Fruit fly (Drosophila melanogaster) whole organism, pupa: ENCODE data around the gene CG43251.

Experiments
- CG10348 ChIP-seq: fragments of 200-800 bp; sonication (Bioruptor generic); IDR thresholded peaks from 2 replicates; pipeline ENCODE4 v1.3.6; 2022; ENCODE audit warnings: missing biosample characterization, missing genetic modification characterization
- CG12605 ChIP-seq: fragments of 200-800 bp; sonication (Bioruptor generic); IDR thresholded peaks from 2 replicates; pipeline ENCODE4 v1.3.6; 2022; ENCODE audit warnings: missing biosample characterization, missing genetic modification characterization
- CG13204 ChIP-seq: fragments of 200-800 bp; sonication (Bioruptor generic); optimal IDR thresholded peaks from 2 replicates; lab custom pipeline; 2018; ENCODE audit warnings: missing biosample characterization, mild to moderate bottlenecking, missing genetic modification characterization, moderate library complexity
- CG14655 ChIP-seq: fragments of 200-800 bp; sonication (Bioruptor generic); optimal IDR thresholded peaks from 3 replicates; lab custom pipeline; 2017; ENCODE audit warnings: mild to moderate bottlenecking, missing biosample characterization, missing genetic modification reagents, missing genetic modification characterization
- CG15710 ChIP-seq: fragments of 200-800 bp; sonication (Bioruptor generic); optimal IDR thresholded peaks from 2 replicates; lab custom pipeline; 2018; ENCODE audit warnings: missing biosample characterization, mild to moderate bottlenecking, missing genetic modification characterization, moderate library complexity
- CG17806 ChIP-seq: fragments of 200-800 bp; sonication (Bioruptor generic); optimal IDR thresholded peaks from 2 replicates; lab custom pipeline; 2018; ENCODE audit warnings: missing biosample characterization, mild to moderate bottlenecking, missing genetic modification characterization, moderate library complexity
- CG32121 ChIP-seq: fragments of 200-800 bp; sonication (Bioruptor generic); IDR thresholded peaks from 2 replicates; pipeline ENCODE4 v1.3.6; 2022; ENCODE audit warnings: missing biosample characterization, missing genetic modification characterization
- CG34367 ChIP-seq: fragments of 200-800 bp; sonication (Bioruptor generic); optimal IDR thresholded peaks from 2 replicates; lab custom pipeline; 2018; ENCODE audit warnings: missing biosample characterization, mild to moderate bottlenecking, missing genetic modification characterization
- CG4496 ChIP-seq: fragments of 200-800 bp; sonication (Bioruptor generic); IDR thresholded peaks from 3 replicates; pipeline ENCODE4 v1.3.6; 2022; ENCODE audit warnings: missing biosample characterization, missing genetic modification characterization
- CG8159 ChIP-seq: fragments of 200-800 bp; sonication (Bioruptor generic); optimal IDR thresholded peaks from 3 replicates; lab custom pipeline; 2018; ENCODE audit warnings: missing biosample characterization, mild to moderate bottlenecking, missing genetic modification characterization, moderate library complexity
- CG8301 ChIP-seq: fragments of 200-800 bp; sonication (Bioruptor generic); optimal IDR thresholded peaks from 2 replicates; lab custom pipeline; 2018; ENCODE audit warnings: missing biosample characterization, mild to moderate bottlenecking, missing genetic modification characterization
- CG9948 ChIP-seq: fragments of 200-800 bp; sonication (Bioruptor generic); optimal IDR thresholded peaks from 2 replicates; lab custom pipeline; 2018; ENCODE audit warnings: missing biosample characterization, mild to moderate bottlenecking, missing genetic modification characterization, moderate library complexity
- D1 ChIP-seq: fragments of 200-800 bp; sonication (Bioruptor generic); optimal IDR thresholded peaks from 2 replicates; lab custom pipeline; 2018; ENCODE audit warnings: missing biosample characterization, mild to moderate bottlenecking, missing genetic modification characterization, moderate library complexity
- EcR ChIP-seq: fragments of 200-800 bp; sonication (Bioruptor generic); optimal IDR thresholded peaks from 3 replicates; lab custom pipeline; 2019; ENCODE audit warnings: missing biosample characterization, missing genetic modification characterization, mild to moderate bottlenecking, moderate library complexity, missing genetic modification reagents
- Ets98B ChIP-seq: fragments of 200-800 bp; sonication (Bioruptor generic); IDR thresholded peaks from 2 replicates; pipeline ENCODE4 v1.3.6; 2022; ENCODE audit warnings: missing biosample characterization, missing genetic modification characterization
- Pif1A ChIP-seq: fragments of 200-800 bp; sonication (Bioruptor generic); optimal IDR thresholded peaks from 3 replicates; lab custom pipeline; 2016; ENCODE audit warnings: missing biosample characterization, missing genetic modification characterization
- Pif1B ChIP-seq: fragments of 200-800 bp; sonication (Bioruptor generic); optimal IDR thresholded peaks from 3 replicates; lab custom pipeline; 2016; ENCODE audit warnings: missing biosample characterization, missing genetic modification characterization
- Snoo ChIP-seq: fragments of 200-800 bp; sonication (Bioruptor generic); optimal IDR thresholded peaks from 3 replicates; lab custom pipeline; 2017; ENCODE audit warnings: missing biosample characterization, mild to moderate bottlenecking, missing genetic modification characterization, inconsistent platforms
- fd96Ca ChIP-seq: fragments of 200-800 bp; sonication (Bioruptor generic); IDR thresholded peaks from 3 replicates; pipeline ENCODE4 v1.3.6; 2022; ENCODE audit warnings: missing biosample characterization, missing genetic modification characterization
- gl ChIP-seq: fragments of 200-800 bp; sonication (Bioruptor generic); optimal IDR thresholded peaks from 2 replicates; lab custom pipeline; 2018; ENCODE audit warnings: missing biosample characterization, mild to moderate bottlenecking, missing genetic modification characterization
- rn ChIP-seq: fragments of 200-800 bp; sonication (Bioruptor generic); IDR thresholded peaks from 2 replicates; pipeline ENCODE4 v1.3.6; 2022; ENCODE audit warnings: missing biosample characterization, missing genetic modification characterization

The CG43251 gene

DNA sequence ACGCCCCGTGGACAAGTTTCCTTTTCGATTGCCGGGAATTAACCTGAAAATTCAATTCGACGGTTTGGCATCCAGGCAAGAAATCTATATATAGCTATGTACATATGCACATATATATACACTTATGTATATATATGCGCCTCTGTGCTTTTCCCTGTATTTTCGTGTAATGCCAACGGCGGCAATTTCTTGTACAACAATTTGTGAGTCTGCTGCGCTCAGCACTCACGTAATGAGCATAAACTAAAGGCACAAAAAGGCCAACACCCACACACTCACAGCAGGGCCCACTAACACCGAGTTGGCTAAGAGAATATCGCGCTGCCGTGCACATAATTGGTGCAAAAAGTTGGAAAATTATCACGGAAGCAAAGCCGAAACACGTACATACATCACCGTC lies 2.8 kb downstream of the CG43251 start:
- no peak for TF ChIP-seq CG17806 (tag; lab: Kevin White, UChicago)
- TF ChIP-seq CG14655 = no peak
- no peak for TF ChIP-seq Pif1A
- TF ChIP-seq CG34367 (tag; lab: Kevin White, UChicago) = no peak
- no peak for TF ChIP-seq CG13204 (GFP tag; lab: Kevin White, UChicago)
- TF ChIP-seq Pif1B = no peak
- no peak for TF ChIP-seq fd96Ca
- TF ChIP-seq gl (tag; lab: Kevin White, UChicago) = no peak
- no peak for TF ChIP-seq CG15710
- no peak for TF ChIP-seq CG9948 (tag; lab: Kevin White, UChicago)
- TF ChIP-seq CG10348 (GFP tag; lab: Robert Waterston, UW) = no peak
- no peak for TF ChIP-seq Snoo
- TF ChIP-seq, all 21 proteins: peak for 0

DNA sequence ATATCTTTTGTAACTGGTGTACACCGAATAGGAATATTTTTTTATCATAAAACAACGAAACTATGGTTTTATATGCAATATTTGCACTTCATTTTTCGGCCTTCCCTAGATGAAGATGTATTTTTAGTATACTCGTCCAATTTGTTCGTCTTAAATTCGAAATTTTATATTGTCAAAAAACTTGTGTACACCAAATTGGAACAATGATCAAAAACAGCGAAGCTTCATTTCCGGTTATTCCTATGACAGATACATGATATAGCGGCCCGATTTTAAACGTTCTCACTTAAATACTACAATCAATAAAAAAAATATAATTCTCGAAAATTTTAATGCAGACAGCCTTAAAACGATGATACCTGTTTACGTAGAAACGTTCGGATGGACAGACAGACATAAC lies 8.5 kb downstream of the CG43251 start:
- no peak for TF ChIP-seq CG13204 (GFP tag; lab: Kevin White, UChicago)
- TF ChIP-seq Pif1B = no peak
- TF ChIP-seq CG32121 (GFP tag; lab: Robert Waterston, UW) = no peak
- TF ChIP-seq gl (tag; lab: Kevin White, UChicago) = no peak
- no peak for TF ChIP-seq CG15710
- no peak for TF ChIP-seq Snoo
- no peak for TF ChIP-seq CG8301 (tag; lab: Kevin White, UChicago)
- TF ChIP-seq Ets98B (GFP tag; lab: Robert Waterston, UW) = no peak
- no peak for TF ChIP-seq CG14655
- TF ChIP-seq CG9948 (tag; lab: Kevin White, UChicago) = no peak
- no peak for TF ChIP-seq EcR (GFP tag; lab: Kevin White, UChicago)
- TF ChIP-seq CG17806 (tag; lab: Kevin White, UChicago) = no peak
- TF ChIP-seq Pif1A = no peak
- no peak for TF ChIP-seq CG10348 (GFP tag; lab: Robert Waterston, UW)
- no peak for TF ChIP-seq rn (GFP tag; lab: Robert Waterston, UW)
- TF ChIP-seq fd96Ca = no peak

DNA sequence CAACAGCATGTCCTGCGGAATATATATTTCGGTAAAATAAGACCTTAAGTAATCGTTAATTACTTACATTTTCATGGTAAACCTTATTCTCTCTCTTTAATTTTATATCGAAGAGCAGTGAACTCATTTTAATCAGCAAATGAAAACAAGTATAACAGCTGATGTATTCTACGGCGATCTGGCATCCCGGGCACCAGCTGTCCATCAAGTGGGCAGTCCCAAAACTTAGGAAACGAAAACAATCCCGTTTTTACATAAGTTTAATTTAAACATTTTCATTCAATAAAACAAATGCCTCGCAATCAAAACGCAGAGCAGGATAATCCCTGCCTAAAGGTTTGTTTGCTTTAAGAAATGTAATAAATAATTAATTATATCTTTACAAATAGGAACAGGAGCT lies 10.7 kb downstream of the CG43251 start, which contains the start of the genes CG4074 and CG4186:
CG4074 (minus strand) TSS at position 151 of the 400 bp plus-strand sequence.
CG4186 (plus strand) TSS at position 237 of the 400 bp plus-strand sequence.
- TF ChIP-seq EcR (GFP tag; lab: Kevin White, UChicago) (peak; percentile 93), Pif1B (peak; percentile 24), CG8301 (tag; lab: Kevin White, UChicago) (no peak), Pif1A (no peak), CG13204 (GFP tag; lab: Kevin White, UChicago) (no peak), D1 (peak; percentile 42)

DNA sequence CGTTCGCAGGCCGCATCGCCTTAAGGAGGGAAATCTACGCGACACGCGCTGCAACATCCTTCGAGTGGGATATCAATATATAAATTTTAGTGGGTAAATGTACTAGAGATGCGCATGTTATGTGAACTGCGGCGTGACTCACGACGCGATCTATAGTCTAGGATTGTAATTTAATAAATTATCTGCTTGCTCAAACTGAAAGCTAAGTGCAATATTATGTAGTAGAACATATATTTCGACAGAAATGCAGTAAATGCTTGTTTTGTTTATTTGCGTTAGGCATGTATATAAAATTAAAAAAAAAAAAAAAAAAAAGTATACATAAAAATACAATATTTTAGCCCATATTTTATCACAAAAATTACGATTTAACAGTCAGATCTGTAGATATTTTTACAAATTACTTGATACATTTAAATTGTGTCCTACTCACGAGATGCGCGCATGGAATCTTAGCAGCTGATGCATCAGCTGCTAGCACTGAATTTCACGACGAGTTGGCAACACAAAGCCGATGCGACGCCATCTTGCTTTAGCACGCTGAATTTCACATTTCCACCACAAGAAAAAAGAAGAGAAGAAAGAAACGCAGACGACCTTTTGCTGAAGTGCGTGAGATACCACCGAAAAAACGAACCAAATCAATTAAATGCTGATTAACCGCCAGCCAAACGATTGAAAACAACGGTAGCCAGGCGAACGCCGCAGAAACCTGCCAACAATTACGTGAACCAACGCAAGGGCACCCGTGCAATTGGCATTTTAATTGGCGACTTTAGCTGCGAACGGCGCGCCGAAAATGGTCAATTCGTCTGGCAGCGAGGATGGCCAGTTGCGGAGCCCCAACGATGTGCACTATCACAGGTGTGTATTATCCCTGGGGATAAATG lies 12.6 kb downstream of the CG43251 start, which contains the start of the genes CG4042 and Pitslre:
CG4042 (minus strand) TSS at position 507 of the 890 bp plus-strand sequence.
Pitslre (plus strand) TSS at position 528 of the 890 bp plus-strand sequence.
- TF ChIP-seq EcR (GFP tag; lab: Kevin White, UChicago) = peak; percentile 9
- no peak for TF ChIP-seq CG32121 (GFP tag; lab: Robert Waterston, UW)
- TF ChIP-seq CG12605 (GFP tag; lab: Robert Waterston, UW) = no peak
- TF ChIP-seq Pif1B = peak; percentile 6
- TF ChIP-seq CG8159 (tag; lab: Kevin White, UChicago) = peak; percentile 30
- TF ChIP-seq CG34367 (tag; lab: Kevin White, UChicago) = peak; percentile 25
- TF ChIP-seq D1 = peak; percentile 8
- TF ChIP-seq CG15710 = peak; percentile 25
- TF ChIP-seq CG14655 = peak; percentile 16
- TF ChIP-seq, all 21 proteins: peak for 7

DNA sequence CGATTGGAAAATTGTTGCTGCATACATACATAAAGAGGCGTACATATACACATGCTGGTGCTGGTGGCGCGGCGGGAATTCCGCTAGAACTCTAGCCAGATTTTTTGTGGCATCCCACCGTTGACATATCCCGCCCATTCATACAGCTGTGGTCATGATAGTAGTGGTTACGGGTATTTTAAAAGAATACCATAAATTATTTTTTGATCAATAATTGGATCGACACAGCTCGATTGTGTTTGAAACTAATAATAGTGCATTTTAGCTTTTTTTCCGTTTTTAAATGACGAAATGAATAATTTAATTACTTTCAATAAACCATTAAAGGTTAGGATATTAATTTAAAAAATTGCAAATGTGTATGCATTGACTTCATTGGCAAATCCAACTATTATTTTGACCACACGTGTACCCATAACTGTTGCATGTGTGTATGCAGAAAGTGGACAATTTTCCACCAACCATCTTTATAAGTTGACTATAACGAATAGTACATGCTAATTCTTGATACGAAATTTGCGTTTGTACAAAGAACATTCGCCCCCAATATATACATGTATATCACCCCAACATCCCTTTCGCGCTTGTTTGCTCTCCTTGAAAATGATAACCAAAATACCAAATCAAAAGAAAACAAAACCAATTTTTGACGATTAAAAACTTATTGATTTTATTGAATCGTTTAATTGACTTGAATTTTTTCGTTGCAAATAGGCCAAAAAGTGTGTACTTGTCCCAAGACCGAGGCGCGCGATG lies 13.4 kb downstream of the CG43251 start:
- TF ChIP-seq rn (GFP tag; lab: Robert Waterston, UW) (peak; percentile 69), CG10348 (GFP tag; lab: Robert Waterston, UW) (no peak), CG14655 (peak; percentile 80), CG12605 (GFP tag; lab: Robert Waterston, UW) (peak; percentile 89), EcR (GFP tag; lab: Kevin White, UChicago) (no peak), CG32121 (GFP tag; lab: Robert Waterston, UW) (peak; percentile 86), CG4496 (peak; percentile 89), CG17806 (tag; lab: Kevin White, UChicago) (peak; percentile 81), gl (tag; lab: Kevin White, UChicago) (peak; percentile 52), CG15710 (peak; percentile 73), CG13204 (GFP tag; lab: Kevin White, UChicago) (no peak), CG8301 (tag; lab: Kevin White, UChicago) (peak; percentile 84), Pif1A (peak; percentile 84), fd96Ca (peak; percentile 67; the same call in 2 of the 3 replicates), D1 (no peak), CG8159 (tag; lab: Kevin White, UChicago) (peak; percentile 77), CG34367 (tag; lab: Kevin White, UChicago) (peak; percentile 79), Ets98B (GFP tag; lab: Robert Waterston, UW) (peak; percentile 88), Snoo (peak; percentile 67), CG9948 (tag; lab: Kevin White, UChicago) (peak; percentile 76), Pif1B (peak; percentile 86)
